Worm (Caenorhabditis elegans) whole organism, midembryonic: Measurements from ENCODE around the gene C04F5.9.

ENCODE experiments used
- T22C8.4 ChIP-seq: fragments of 200-800 bp; sonication (Bioruptor generic); IDR thresholded peaks from 2 replicates; pipeline ENCODE4 v1.3.6; 2022; ENCODE audit warnings: missing genetic modification characterization, missing compliant biosample characterization
- cog-1 ChIP-seq: sonication (generic microtip); optimal IDR thresholded peaks from 2 replicates; lab custom pipeline; 2016; ENCODE audit warnings: missing genetic modification characterization, missing compliant biosample characterization
- flt-1 ChIP-seq: fragments of 200-800 bp; sonication (Bioruptor generic); IDR thresholded peaks from 2 replicates; pipeline ENCODE4 v1.3.6; 2022; ENCODE audit warnings: missing genetic modification characterization, missing compliant biosample characterization
- klf-2 ChIP-seq: fragments of 200-800 bp; sonication (Bioruptor generic); conservative IDR thresholded peaks from 2 replicates; pipeline ENCODE4 v1.3.6; 2022; ENCODE audit warnings: missing genetic modification reagents, missing genetic modification characterization, missing compliant biosample characterization
- med-1 ChIP-seq: sonication (generic microtip); optimal IDR thresholded peaks from 2 replicates; lab custom pipeline; 2017; ENCODE audit warnings: missing genetic modification characterization, mild to moderate bottlenecking, missing compliant biosample characterization, antibody characterized with exemption, missing genetic modification reagents; ENCODE audit not compliant: insufficient read depth
- ref-1 ChIP-seq: fragments of 200-800 bp; sonication (Bioruptor generic); conservative IDR thresholded peaks from 2 replicates; pipeline ENCODE4 v1.3.6; 2022; ENCODE audit warnings: missing genetic modification reagents, missing genetic modification characterization, missing compliant biosample characterization
- tab-1 ChIP-seq: fragments of 200-800 bp; sonication (Bioruptor generic); IDR thresholded peaks from 2 replicates; pipeline ENCODE4 v1.3.6; 2022; ENCODE audit warnings: missing genetic modification characterization, missing compliant biosample characterization
- ztf-23 ChIP-seq: fragments of 200-800 bp; sonication (Bioruptor generic); IDR thresholded peaks from 2 replicates; pipeline ENCODE4 v1.3.6; 2022; ENCODE audit warnings: missing genetic modification reagents, missing genetic modification characterization, missing compliant biosample characterization
- ztf-29 ChIP-seq: fragments of 200-800 bp; sonication (Bioruptor generic); IDR thresholded peaks from 2 replicates; pipeline ENCODE4 v1.3.6; 2022; ENCODE audit warnings: missing genetic modification reagents, missing genetic modification characterization, missing compliant biosample characterization

C04F5.9 gene

ce11 chrV:5107816-5108215 is 11.2 kb downstream of the C04F5.9 start, which contains the start of gene srab-3:
Gene srab-3 (minus strand): TSS chrV:5107916.
- TF ChIP-seq ztf-23 (GFP tag; lab: Robert Waterston, UW): no peak
- TF ChIP-seq flt-1 (GFP tag; lab: Robert Waterston, UW): no peak
- TF ChIP-seq ref-1 (GFP tag; lab: Robert Waterston, UW): no peak
- no peak for TF ChIP-seq klf-2
- TF ChIP-seq T22C8.4 (GFP tag; lab: Robert Waterston, UW): no peak
- TF ChIP-seq tab-1 (GFP tag; lab: Robert Waterston, UW): no peak
- TF ChIP-seq cog-1 (tag; lab: Kevin White, UChicago): no peak
- no peak for TF ChIP-seq ztf-29 (GFP tag; lab: Robert Waterston, UW)
- TF ChIP-seq med-1 (GFP tag; lab: Kevin White, UChicago): no peak

ce11 chrV:5104934-5105333 is 14.1 kb downstream of the C04F5.9 start, which contains the start of gene srab-2:
Gene srab-2 (minus strand): TSS chrV:5105034.
- TF ChIP-seq tab-1 (GFP tag; lab: Robert Waterston, UW) (no peak), cog-1 (tag; lab: Kevin White, UChicago) (no peak), T22C8.4 (GFP tag; lab: Robert Waterston, UW) (no peak), med-1 (GFP tag; lab: Kevin White, UChicago) (no peak), ztf-23 (GFP tag; lab: Robert Waterston, UW) (no peak), flt-1 (GFP tag; lab: Robert Waterston, UW) (no peak), ref-1 (GFP tag; lab: Robert Waterston, UW) (no peak), klf-2 (no peak), ztf-29 (GFP tag; lab: Robert Waterston, UW) (no peak)

ce11 chrV:5102017-5102416 is 17.0 kb downstream of the C04F5.9 start, which contains the start of gene srab-1:
Gene srab-1 (minus strand): TSS chrV:5102117.
- no peak for TF ChIP-seq med-1 (GFP tag; lab: Kevin White, UChicago)
- no peak for TF ChIP-seq ztf-23 (GFP tag; lab: Robert Waterston, UW)
- no peak for TF ChIP-seq ref-1 (GFP tag; lab: Robert Waterston, UW)
- no peak for TF ChIP-seq T22C8.4 (GFP tag; lab: Robert Waterston, UW)
- TF ChIP-seq klf-2: no peak
- TF ChIP-seq cog-1 (tag; lab: Kevin White, UChicago): no peak
- no peak for TF ChIP-seq flt-1 (GFP tag; lab: Robert Waterston, UW)

ce11 chrV:5098925-5099324 is 20.1 kb downstream of the C04F5.9 start, which contains the start of gene unc-46:
Gene unc-46 (minus strand): TSS chrV:5099025.
- TF ChIP-seq T22C8.4 (GFP tag; lab: Robert Waterston, UW) (no peak), ztf-29 (GFP tag; lab: Robert Waterston, UW) (no peak)

- no peak for TF ChIP-seq ztf-29 (GFP tag; lab: Robert Waterston, UW)
- TF ChIP-seq flt-1 (GFP tag; lab: Robert Waterston, UW): no peak
- TF ChIP-seq klf-2: no peak
- TF ChIP-seq ztf-23 (GFP tag; lab: Robert Waterston, UW): no peak
Measured at ce11 chrV:5097035-5097434, 22.0 kb downstream of the C04F5.9 start, which contains the start of gene C04F5.2. Gene C04F5.2 (minus strand): TSS chrV:5097135.

ce11 chrV:5090386-5090785 is 28.6 kb downstream of the C04F5.9 start:
- TF ChIP-seq ztf-23 (GFP tag; lab: Robert Waterston, UW) (no peak), ref-1 (GFP tag; lab: Robert Waterston, UW) (no peak), tab-1 (GFP tag; lab: Robert Waterston, UW) (no peak), T22C8.4 (GFP tag; lab: Robert Waterston, UW) (no peak), klf-2 (no peak), cog-1 (tag; lab: Kevin White, UChicago) (no peak), med-1 (GFP tag; lab: Kevin White, UChicago) (no peak), ztf-29 (GFP tag; lab: Robert Waterston, UW) (no peak), flt-1 (GFP tag; lab: Robert Waterston, UW) (no peak)

ce11 chrV:5089497-5090134 is 29.4 kb downstream of the C04F5.9 start, which contains the start of gene glb-32:
Gene glb-32 (minus strand): TSS chrV:5089547.
- TF ChIP-seq klf-2 (no peak), flt-1 (GFP tag; lab: Robert Waterston, UW) (no peak), T22C8.4 (GFP tag; lab: Robert Waterston, UW) (no peak), ztf-29 (GFP tag; lab: Robert Waterston, UW) (no peak), tab-1 (GFP tag; lab: Robert Waterston, UW) (no peak), med-1 (GFP tag; lab: Kevin White, UChicago) (no peak), cog-1 (tag; lab: Kevin White, UChicago) (no peak), ztf-23 (GFP tag; lab: Robert Waterston, UW) (no peak), ref-1 (GFP tag; lab: Robert Waterston, UW) (no peak)

- TF ChIP-seq cog-1 (tag; lab: Kevin White, UChicago) (no peak), tab-1 (GFP tag; lab: Robert Waterston, UW) (no peak), ref-1 (GFP tag; lab: Robert Waterston, UW) (no peak), flt-1 (GFP tag; lab: Robert Waterston, UW) (no peak), klf-2 (no peak), ztf-23 (GFP tag; lab: Robert Waterston, UW) (no peak), ztf-29 (GFP tag; lab: Robert Waterston, UW) (no peak), T22C8.4 (GFP tag; lab: Robert Waterston, UW) (no peak), med-1 (GFP tag; lab: Kevin White, UChicago) (no peak)
Measured at ce11 chrV:5088311-5088710, 30.7 kb downstream of the C04F5.9 start.

- no peak for TF ChIP-seq ref-1 (GFP tag; lab: Robert Waterston, UW)
- no peak for TF ChIP-seq klf-2
- no peak for TF ChIP-seq tab-1 (GFP tag; lab: Robert Waterston, UW)
- no peak for TF ChIP-seq T22C8.4 (GFP tag; lab: Robert Waterston, UW)
- no peak for TF ChIP-seq flt-1 (GFP tag; lab: Robert Waterston, UW)
- TF ChIP-seq ztf-29 (GFP tag; lab: Robert Waterston, UW): no peak
- no peak for TF ChIP-seq med-1 (GFP tag; lab: Kevin White, UChicago)
- no peak for TF ChIP-seq ztf-23 (GFP tag; lab: Robert Waterston, UW)
- TF ChIP-seq cog-1 (tag; lab: Kevin White, UChicago): no peak
Measured at ce11 chrV:5086919-5087404, 32.0 kb downstream of the C04F5.9 start, which contains the start of gene Y58A7A.5. Gene Y58A7A.5 (minus strand): TSS chrV:5086969.
